Fruit fly (Drosophila melanogaster) whole organism, embryonic: ENCODE results near the gene Jon99Ci.

Source experiments
- Bgb ChIP-seq: fragments of 200-800 bp; sonication (Bioruptor generic); IDR thresholded peaks from 2 replicates; pipeline ENCODE4 v1.3.6; 2022; ENCODE audit warnings: missing biosample characterization, missing genetic modification characterization; ENCODE audit not compliant: partially characterized antibody
- CG10209 ChIP-seq: fragments of 200-800 bp; sonication (Bioruptor generic); optimal IDR thresholded peaks from 3 replicates; lab custom pipeline; 2017; ENCODE audit warnings: missing biosample characterization, mild to moderate bottlenecking, missing genetic modification characterization, missing genetic modification reagents
- CG12219 ChIP-seq: fragments of 200-800 bp; sonication (Bioruptor generic); optimal IDR thresholded peaks from 3 replicates; lab custom pipeline; 2018; ENCODE audit warnings: missing biosample characterization, mild to moderate bottlenecking, missing genetic modification characterization
- CG12236 ChIP-seq: fragments of 200-800 bp; sonication (Bioruptor generic); optimal IDR thresholded peaks from 2 replicates; lab custom pipeline; 2016; ENCODE audit warnings: missing biosample characterization, missing genetic modification characterization
- CG13424 ChIP-seq: fragments of 200-800 bp; sonication (Bioruptor generic); optimal IDR thresholded peaks from 2 replicates; lab custom pipeline; 2019; ENCODE audit warnings: missing biosample characterization, mild to moderate bottlenecking, missing genetic modification characterization, moderate library complexity
- CG13775 ChIP-seq: fragments of 200-800 bp; sonication (Bioruptor generic); optimal IDR thresholded peaks from 3 replicates; lab custom pipeline; 2017; ENCODE audit warnings: missing biosample characterization, mild to moderate bottlenecking, missing genetic modification characterization
- CG14860 ChIP-seq: fragments of 200-800 bp; sonication (Bioruptor generic); IDR thresholded peaks from 3 replicates; pipeline ENCODE4 v1.3.6; 2022; ENCODE audit warnings: missing biosample characterization, missing genetic modification characterization; ENCODE audit not compliant: partially characterized antibody
- CG15073 ChIP-seq: fragments of 200-800 bp; sonication (Bioruptor generic); optimal IDR thresholded peaks from 2 replicates; lab custom pipeline; 2016; ENCODE audit warnings: missing biosample characterization, missing genetic modification characterization
- CG16813 ChIP-seq: fragments of 200-800 bp; sonication (Bioruptor generic); IDR thresholded peaks from 3 replicates; pipeline ENCODE4 v1.3.6; 2022; ENCODE audit warnings: missing biosample characterization, missing genetic modification characterization; ENCODE audit not compliant: partially characterized antibody
- CG17912 ChIP-seq: fragments of 200-800 bp; sonication (Bioruptor generic); optimal IDR thresholded peaks from 2 replicates; lab custom pipeline; 2018; ENCODE audit warnings: missing biosample characterization, mild to moderate bottlenecking, missing genetic modification characterization
- CG18619 ChIP-seq: fragments of 200-800 bp; sonication (Bioruptor generic); optimal IDR thresholded peaks from 3 replicates; lab custom pipeline; 2017; ENCODE audit warnings: missing biosample characterization, mild to moderate bottlenecking, missing genetic modification characterization
- CG18764 ChIP-seq: fragments of 200-800 bp; sonication (Bioruptor generic); optimal IDR thresholded peaks from 3 replicates; lab custom pipeline; 2016; ENCODE audit warnings: missing biosample characterization, missing genetic modification characterization
- CG2116 ChIP-seq: fragments of 200-800 bp; sonication (Bioruptor generic); optimal IDR thresholded peaks from 3 replicates; lab custom pipeline; 2018; ENCODE audit warnings: missing biosample characterization, mild to moderate bottlenecking, missing genetic modification characterization
- CG2129 ChIP-seq: fragments of 200-800 bp; sonication (Bioruptor generic); IDR thresholded peaks from 2 replicates; pipeline ENCODE4 v1.3.6; 2022; ENCODE audit warnings: missing biosample characterization, missing genetic modification characterization; ENCODE audit not compliant: partially characterized antibody
- CG34224 ChIP-seq: fragments of 200-800 bp; sonication (Bioruptor generic); IDR thresholded peaks from 3 replicates; pipeline ENCODE4 v1.3.6; 2022; ENCODE audit warnings: missing biosample characterization, missing genetic modification characterization; ENCODE audit not compliant: partially characterized antibody
- CG3847 ChIP-seq: fragments of 200-800 bp; sonication (Bioruptor generic); IDR thresholded peaks from 2 replicates; pipeline ENCODE4 v1.3.6; 2022; ENCODE audit warnings: missing biosample characterization, missing genetic modification characterization
- CG4820 ChIP-seq: fragments of 200-800 bp; sonication (Bioruptor generic); optimal IDR thresholded peaks from 3 replicates; lab custom pipeline; 2016; ENCODE audit warnings: missing biosample characterization, missing genetic modification characterization
- CG7963 ChIP-seq: fragments of 200-800 bp; sonication (Bioruptor generic); IDR thresholded peaks from 3 replicates; pipeline ENCODE4 v1.3.6; 2022; ENCODE audit warnings: missing biosample characterization, missing genetic modification characterization; ENCODE audit not compliant: partially characterized antibody
- CG7987 ChIP-seq: fragments of 200-800 bp; sonication (Bioruptor generic); optimal IDR thresholded peaks from 2 replicates; lab custom pipeline; 2018; ENCODE audit warnings: missing biosample characterization, mild to moderate bottlenecking, missing genetic modification characterization, moderate library complexity
- CG9876 ChIP-seq: fragments of 200-800 bp; sonication (Bioruptor generic); optimal IDR thresholded peaks from 2 replicates; lab custom pipeline; 2016; ENCODE audit warnings: missing biosample characterization, missing genetic modification characterization
- D19B ChIP-seq: fragments of 200-800 bp; sonication (Bioruptor generic); optimal IDR thresholded peaks from 2 replicates; lab custom pipeline; 2017; ENCODE audit warnings: missing biosample characterization, mild to moderate bottlenecking, missing genetic modification characterization
- Dp ChIP-seq: fragments of 200-800 bp; sonication (Bioruptor generic); optimal IDR thresholded peaks from 2 replicates; lab custom pipeline; 2018; ENCODE audit warnings: missing biosample characterization, mild to moderate bottlenecking, missing genetic modification characterization, moderate library complexity
- HLH3B ChIP-seq: fragments of 200-800 bp; sonication (Bioruptor generic); IDR thresholded peaks from 2 replicates; pipeline ENCODE4 v1.3.6; 2022; ENCODE audit warnings: missing biosample characterization, missing genetic modification characterization
- HLH4C ChIP-seq: fragments of 200-800 bp; sonication (Bioruptor generic); IDR thresholded peaks from 3 replicates; pipeline ENCODE4 v1.3.6; 2022; ENCODE audit warnings: missing biosample characterization, missing genetic modification characterization; ENCODE audit not compliant: partially characterized antibody
- Jarid2 ChIP-seq: fragments of 200-800 bp; sonication (Bioruptor generic); optimal IDR thresholded peaks from 3 replicates; lab custom pipeline; 2017; ENCODE audit warnings: mild to moderate bottlenecking, missing biosample characterization, missing genetic modification reagents, missing genetic modification characterization
- Kr ChIP-seq: fragments of 200-800 bp; sonication (Bioruptor generic); optimal IDR thresholded peaks from 2 replicates; lab custom pipeline; 2017; ENCODE audit warnings: missing biosample characterization, mild to moderate bottlenecking, missing genetic modification characterization
- Nf-YA ChIP-seq: fragments of 200-800 bp; sonication (Bioruptor generic); IDR thresholded peaks from 2 replicates; pipeline ENCODE4 v1.3.6; 2022; ENCODE audit warnings: missing biosample characterization, missing genetic modification characterization
- Nf-YC ChIP-seq: fragments of 200-800 bp; optimal IDR thresholded peaks from 3 replicates; lab custom pipeline; 2019; ENCODE audit warnings: missing biosample characterization, mild to moderate bottlenecking, missing genetic modification characterization, moderate library complexity
- Oli ChIP-seq: fragments of 200-800 bp; sonication (Bioruptor generic); optimal IDR thresholded peaks from 2 replicates; lab custom pipeline; 2018; ENCODE audit warnings: missing biosample characterization, mild to moderate bottlenecking, missing genetic modification characterization, moderate library complexity
- Opbp ChIP-seq: fragments of 200-800 bp; sonication (Bioruptor generic); IDR thresholded peaks from 3 replicates; pipeline ENCODE4 v1.3.6; 2022; ENCODE audit warnings: missing biosample characterization, missing genetic modification characterization; ENCODE audit not compliant: partially characterized antibody
- PHDP ChIP-seq: fragments of 200-800 bp; sonication (Bioruptor generic); optimal IDR thresholded peaks from 3 replicates; lab custom pipeline; 2018; ENCODE audit warnings: missing biosample characterization, mild to moderate bottlenecking, missing genetic modification characterization, moderate library complexity
- Tbp ChIP-seq: fragments of >200 bp; optimal IDR thresholded peaks from 2 replicates; lab custom pipeline; 2018; ENCODE audit warnings: missing biosample characterization, missing genetic modification characterization
- bbx ChIP-seq: fragments of 200-800 bp; sonication (Bioruptor generic); IDR thresholded peaks from 2 replicates; pipeline ENCODE4 v1.3.6; 2022; ENCODE audit warnings: missing biosample characterization, missing genetic modification characterization; ENCODE audit not compliant: partially characterized antibody
- ci ChIP-seq: fragments of 200-800 bp; sonication (Bioruptor generic); IDR thresholded peaks from 3 replicates; pipeline ENCODE4 v1.3.6; 2022; ENCODE audit warnings: missing biosample characterization, missing genetic modification characterization
- crp ChIP-seq, 2 experiments: fragments of 200-800 bp; sonication (Bioruptor generic); optimal IDR thresholded peaks; 2 replicates in 1 of 2; 3 replicates in 1 of 2; lab custom pipeline; 2017; ENCODE audit warnings: missing biosample characterization in 2 of 2, missing genetic modification characterization in 2 of 2, mild to moderate bottlenecking in 1 of 2, moderate library complexity in 1 of 2
- fd102C ChIP-seq: fragments of 200-800 bp; sonication (Bioruptor generic); optimal IDR thresholded peaks from 2 replicates; lab custom pipeline; 2018; ENCODE audit warnings: missing biosample characterization, mild to moderate bottlenecking, missing genetic modification characterization, moderate library complexity
- inv ChIP-seq: fragments of 200-800 bp; sonication (Bioruptor generic); IDR thresholded peaks from 2 replicates; pipeline ENCODE4 v1.3.6; 2022; ENCODE audit warnings: missing biosample characterization, missing genetic modification characterization; ENCODE audit not compliant: partially characterized antibody
- jing ChIP-seq: fragments of 200-800 bp; sonication (Bioruptor generic); optimal IDR thresholded peaks from 2 replicates; lab custom pipeline; 2018; ENCODE audit warnings: missing biosample characterization, mild to moderate bottlenecking, missing genetic modification characterization
- mld ChIP-seq: fragments of 200-800 bp; sonication (Bioruptor generic); IDR thresholded peaks from 3 replicates; pipeline ENCODE4 v1.3.6; 2022; ENCODE audit warnings: missing biosample characterization, missing genetic modification characterization; ENCODE audit not compliant: partially characterized antibody
- nerfin-2 ChIP-seq: fragments of 200-800 bp; sonication (Bioruptor generic); IDR thresholded peaks from 2 replicates; pipeline ENCODE4 v1.3.6; 2022; ENCODE audit warnings: missing biosample characterization, missing genetic modification characterization; ENCODE audit not compliant: partially characterized antibody
- nmo ChIP-seq: fragments of 200-800 bp; sonication (Bioruptor generic); optimal IDR thresholded peaks from 2 replicates; lab custom pipeline; 2018; ENCODE audit warnings: missing biosample characterization, mild to moderate bottlenecking, missing genetic modification characterization, moderate library complexity
- pfk ChIP-seq: fragments of 200-800 bp; sonication (Bioruptor generic); optimal IDR thresholded peaks from 2 replicates; lab custom pipeline; 2018; ENCODE audit warnings: missing biosample characterization, mild to moderate bottlenecking, missing genetic modification characterization, moderate library complexity
- run ChIP-seq: fragments of 200-800 bp; sonication (Bioruptor generic); optimal IDR thresholded peaks from 3 replicates; lab custom pipeline; 2018; ENCODE audit warnings: missing biosample characterization, mild to moderate bottlenecking, missing genetic modification characterization
- shn ChIP-seq: fragments of 200-800 bp; sonication (Bioruptor generic); optimal IDR thresholded peaks from 3 replicates; lab custom pipeline; 2016; ENCODE audit warnings: missing biosample characterization, missing genetic modification characterization
- sisA ChIP-seq: fragments of 200-800 bp; sonication (Bioruptor generic); IDR thresholded peaks from 2 replicates; pipeline ENCODE4 v1.3.6; 2022; ENCODE audit warnings: missing biosample characterization, missing genetic modification characterization
- slp2 ChIP-seq: fragments of 200-800 bp; sonication (Bioruptor generic); optimal IDR thresholded peaks from 2 replicates; lab custom pipeline; 2016; ENCODE audit warnings: missing biosample characterization, missing genetic modification characterization
- stc ChIP-seq: fragments of 200-800 bp; sonication (Bioruptor generic); IDR thresholded peaks from 2 replicates; pipeline ENCODE4 v1.3.6; 2022; ENCODE audit warnings: missing biosample characterization, missing genetic modification characterization
- unc-4 ChIP-seq: fragments of 200-800 bp; sonication (Bioruptor generic); IDR thresholded peaks from 2 replicates; pipeline ENCODE4 v1.3.6; 2022; ENCODE audit warnings: missing biosample characterization, missing genetic modification characterization; ENCODE audit not compliant: partially characterized antibody

Gene Jon99Ci

DNA sequence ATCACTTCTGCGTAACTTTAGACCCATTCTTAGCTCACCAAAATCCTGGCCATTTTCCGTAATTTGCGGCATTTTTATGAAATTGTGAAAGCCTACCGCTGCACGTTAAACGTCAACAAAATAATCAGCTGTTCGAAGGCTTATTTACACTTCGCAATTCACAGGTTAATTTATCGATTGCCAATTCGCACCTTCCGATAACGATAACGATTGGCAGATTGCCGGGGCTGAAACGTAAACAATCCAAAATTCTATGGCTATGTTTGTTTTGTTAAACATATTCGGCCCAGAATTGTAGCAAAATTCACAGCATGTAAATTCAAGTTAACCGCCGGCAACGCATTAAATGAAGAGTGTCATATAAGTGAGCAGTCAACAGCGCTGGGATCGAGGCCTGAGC lies 9.8 kb upstream of the Jon99Ci start, which contains the start of the genes eIF2Balpha and Vps13B (continued):
- TF ChIP-seq ci (GFP tag; lab: Robert Waterston, UW) (peak; percentile 40; the same call in 1 of the 3 replicates), Nf-YA (no peak), inv (GFP tag; lab: Robert Waterston, UW) (peak; percentile 61; the same call in 1 of the 2 replicates), shn (GFP tag; lab: Kevin White, UChicago) (no peak), unc-4 (GFP tag; lab: Robert Waterston, UW) (peak; percentile 66), mld (GFP tag; lab: Robert Waterston, UW) (peak; percentile 84), slp2 (GFP tag; lab: Kevin White, UChicago) (no peak), Bgb (GFP tag; lab: Robert Waterston, UW) (peak; percentile 95), CG14860 (peak; percentile 63), CG9876 (no peak), HLH3B (GFP tag; lab: Robert Waterston, UW) (peak; percentile 45; the same call in 1 of the 2 replicates), CG7963 (GFP tag; lab: Robert Waterston, UW) (peak; percentile 96), jing (GFP tag; lab: Kevin White, UChicago) (no peak), stc (GFP tag; lab: Robert Waterston, UW) (no peak), Oli (tag; lab: Kevin White, UChicago) (no peak), CG16813 (GFP tag; lab: Robert Waterston, UW) (peak; percentile 59; the same call in 2 of the 3 replicates), fd102C (GFP tag; lab: Kevin White, UChicago) (no peak), Dp (GFP tag; lab: Kevin White, UChicago) (peak; percentile 9), Tbp (GFP tag; lab: Kevin White, UChicago) (no peak), CG2116 (GFP tag; lab: Kevin White, UChicago) (peak; percentile 29), nmo (GFP tag; lab: Kevin White, UChicago) (no peak), HLH4C (GFP tag; lab: Robert Waterston, UW) (peak; percentile 94), CG4820 (no peak), Kr (GFP tag; lab: Kevin White, UChicago) (no peak), CG10209 (GFP tag; lab: Kevin White, UChicago) (no peak), CG13775 (peak; percentile 83), CG18619 (GFP tag; lab: Kevin White, UChicago) (no peak), Jarid2 (GFP tag; lab: Kevin White, UChicago) (no peak), CG17912 (GFP tag; lab: Kevin White, UChicago) (no peak), CG3847 (GFP tag; lab: Robert Waterston, UW) (0 out of 2 replicates have a peak, but pooled peaks have one; percentile 23), Opbp (GFP tag; lab: Robert Waterston, UW) (peak; percentile 87; the same call in 2 of the 3 replicates), CG12219 (no peak), PHDP (tag; lab: Kevin White, UChicago) (no peak), sisA (GFP tag; lab: Robert Waterston, UW) (no peak), CG2129 (GFP tag; lab: Robert Waterston, UW) (0 out of 2 replicates have a peak, but pooled peaks have one; percentile 15), CG18764 (GFP tag; lab: Kevin White, UChicago) (peak; percentile 100), run (tag; lab: Kevin White, UChicago) (no peak), crp (GFP tag; optimal IDR thresholded peaks at IDR 0.05; lab: Kevin White, UChicago) (peak in 1 of 2 experiments; percentile 87), CG13424 (tag; lab: Kevin White, UChicago) (no peak), pfk (GFP tag; lab: Kevin White, UChicago) (no peak), CG34224 (GFP tag; lab: Robert Waterston, UW) (peak; percentile 84), CG12236 (GFP tag; lab: Kevin White, UChicago) (no peak), D19B (no peak), CG7987 (GFP tag; lab: Kevin White, UChicago) (no peak), Nf-YC (tag; lab: Kevin White, UChicago) (no peak), bbx (peak; percentile 94), nerfin-2 (peak; percentile 85), CG15073 (GFP tag; lab: Kevin White, UChicago) (no peak)
